Worm (Caenorhabditis elegans) whole organism, L2 larva: ENCODE results near the gene K08E7.4.

Experiments used
- snpc-4 ChIP-seq: fragments of 150-350 bp; optimal IDR thresholded peaks from 2 replicates; lab custom pipeline; 2014; ENCODE audit warnings: missing biosample characterization, missing genetic modification characterization
- unc-62 ChIP-seq: fragments of 150-350 bp; optimal IDR thresholded peaks from 2 replicates; lab custom pipeline; 2014; ENCODE audit warnings: missing biosample characterization, missing genetic modification reagents, missing genetic modification characterization
- ztf-11 ChIP-seq: sonication (generic microtip); optimal IDR thresholded peaks from 2 replicates; lab custom pipeline; 2017; ENCODE audit warnings: missing biosample characterization, missing genetic modification characterization
- ztf-4 ChIP-seq: fragments of 150-350 bp; optimal IDR thresholded peaks from 2 replicates; lab custom pipeline; 2014; ENCODE audit warnings: missing biosample characterization, missing genetic modification characterization

- TF ChIP-seq unc-62 (GFP tag; lab: Kevin White, UChicago) (no peak), ztf-4 (tag; lab: Kevin White, UChicago) (no peak), snpc-4 (tag; lab: Kevin White, UChicago) (no peak), ztf-11 (tag; lab: Kevin White, UChicago) (no peak)
Measured at ce11 chrIV:12574265-12574664, 3.3 kb upstream of the K08E7.4 start.
